Fruit fly (Drosophila melanogaster) whole organism, larva: ENCODE data around the gene Hsp70Ab.

Source experiments
- noc ChIP-seq: fragments of 200-800 bp; sonication (Bioruptor generic); optimal IDR thresholded peaks from 3 replicates; lab custom pipeline; 2019; ENCODE audit warnings: missing biosample characterization, mild to moderate bottlenecking, missing genetic modification characterization, moderate library complexity

Gene Hsp70Ab

dm6 chr3R:11964000-11964399 lies 5.7 kb downstream of the Hsp70Ab start:
- no peak for TF ChIP-seq noc

- TF ChIP-seq noc = no peak
Observed at dm6 chr3R:11967262-11968029, 9.1 kb downstream of the Hsp70Ab start, which contains the start of the genes CG12213 and GC1. Gene CG12213 (minus strand): TSS chr3R:11967691. Gene GC1 (plus strand): TSS chr3R:11967708.

DNA sequence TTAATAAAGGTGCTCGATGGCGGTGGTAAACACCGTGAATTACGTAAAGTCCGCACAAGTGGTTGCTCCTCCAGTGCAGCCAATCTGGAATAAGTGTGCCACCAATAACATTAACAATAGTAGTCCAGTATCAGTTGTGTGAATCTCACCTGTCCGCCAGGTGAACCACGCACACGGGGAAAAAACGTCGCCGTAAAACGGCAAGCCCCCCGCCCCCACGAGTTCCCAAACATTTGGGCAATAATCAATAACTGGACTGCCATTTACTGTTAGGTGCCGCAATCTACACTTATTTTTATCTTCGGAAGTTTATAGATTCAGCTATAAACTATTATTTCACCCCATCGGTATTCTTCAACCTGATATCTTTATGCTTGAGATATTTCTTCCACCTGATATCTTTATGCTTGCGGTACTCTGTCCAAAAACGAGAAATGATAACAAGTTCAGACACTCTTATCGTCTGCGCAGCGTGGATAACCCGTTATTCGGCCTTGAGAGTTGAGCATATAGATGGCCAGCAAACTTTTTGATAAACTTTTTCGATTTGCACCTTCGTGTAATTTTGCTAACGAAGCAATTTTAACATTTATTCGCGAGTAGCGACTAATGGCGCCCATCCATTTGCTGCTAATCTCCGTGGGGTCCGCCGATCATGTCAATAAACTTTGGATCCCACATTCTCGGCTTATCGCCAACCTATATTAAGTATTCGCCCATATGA lies 9.9 kb downstream of the Hsp70Ab start:
- peak; percentile 15 for TF ChIP-seq noc

DNA sequence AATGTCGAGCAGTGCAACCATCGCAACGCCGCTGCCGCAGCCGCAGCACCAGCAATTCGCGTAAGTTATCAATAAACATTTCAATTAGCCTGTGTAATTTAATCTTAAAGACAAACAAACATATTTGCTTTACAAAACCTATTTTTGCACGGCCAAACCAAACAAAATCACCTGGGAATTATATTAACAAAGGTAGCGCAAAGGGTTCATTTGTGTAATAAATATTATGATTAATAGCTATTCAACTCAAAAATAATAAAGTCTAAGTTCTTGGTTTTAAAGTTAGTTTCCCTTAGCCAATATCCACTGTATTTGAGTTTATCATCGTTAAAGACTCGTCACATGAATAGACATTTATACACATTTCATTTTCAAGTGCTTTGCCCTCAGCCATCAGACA lies 10.9 kb downstream of the Hsp70Ab start:
- TF ChIP-seq noc = peak; percentile 35

dm6 chr3R:11971394-11971793 lies 13.1 kb downstream of the Hsp70Ab start, which contains the start of gene GC2:
Gene GC2 (plus strand): TSS chr3R:11971694.
- TF ChIP-seq noc = no peak

- TF ChIP-seq noc = no peak
Observed at dm6 chr3R:11973826-11974225, 15.5 kb downstream of the Hsp70Ab start.

- TF ChIP-seq noc = no peak
Observed at dm6 chr3R:11974631-11975030, 16.3 kb downstream of the Hsp70Ab start, which contains the start of gene Tango9. Gene Tango9 (minus strand): TSS chr3R:11974910.

DNA sequence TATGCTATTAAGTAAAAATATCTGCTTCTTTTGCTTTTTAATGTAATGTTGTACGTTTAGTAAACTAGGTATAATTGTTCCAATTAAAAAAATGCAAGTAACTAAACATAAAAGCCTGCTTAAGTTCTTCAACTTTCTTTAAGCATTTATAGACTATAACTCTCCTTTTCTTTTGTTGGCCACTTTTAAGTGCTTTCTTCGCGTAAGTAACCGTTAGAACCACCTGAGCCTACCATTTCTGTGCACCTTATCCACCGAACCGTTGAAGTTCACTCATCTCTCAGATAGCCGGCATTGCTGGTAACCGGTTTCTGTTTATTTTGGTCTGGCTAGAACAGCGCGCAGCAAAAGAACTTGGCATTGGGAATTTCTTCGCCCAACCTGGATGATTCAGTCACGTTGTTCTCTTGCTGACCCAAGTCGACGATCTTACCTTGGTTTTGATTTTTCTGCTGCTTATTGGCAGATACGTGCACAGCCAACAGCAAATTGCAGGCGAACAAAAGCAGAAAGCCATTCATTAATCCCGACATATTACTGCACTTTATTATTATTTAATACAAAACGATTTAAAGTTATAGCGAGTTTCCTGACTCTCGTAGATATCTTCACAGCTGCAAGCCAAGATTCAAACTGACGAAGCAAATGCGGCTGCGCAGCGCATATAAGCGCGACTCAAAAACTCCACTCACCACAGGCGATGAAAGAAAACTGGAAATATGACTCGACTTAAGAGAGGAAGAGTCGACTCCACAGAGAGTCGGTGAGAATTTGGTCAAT lies 18.4 kb downstream of the Hsp70Ab start, which contains the start of gene CG10005:
CG10005 (minus strand) TSS at position 642 of the 780 bp plus-strand sequence.
- no peak for TF ChIP-seq noc

DNA sequence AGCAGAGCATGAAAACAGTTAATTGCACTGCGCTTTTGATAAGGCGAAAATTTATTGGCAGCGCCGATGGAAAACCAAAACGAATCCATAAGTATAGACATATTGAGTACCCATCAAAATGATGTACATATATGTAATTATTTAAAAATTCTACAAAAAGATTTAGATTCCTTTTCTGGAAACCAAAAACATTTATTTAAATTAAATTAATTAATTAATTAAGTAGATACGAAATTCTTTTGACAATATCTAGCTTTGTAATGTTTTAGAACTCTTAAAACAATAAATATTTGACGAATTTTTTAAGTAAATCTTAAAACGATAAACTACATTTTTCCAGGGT lies 19.0 kb downstream of the Hsp70Ab start:
- no peak for TF ChIP-seq noc

- no peak for TF ChIP-seq noc
Observed at dm6 chr3R:11978278-11978677, 19.9 kb downstream of the Hsp70Ab start.

- TF ChIP-seq noc = no peak
Observed at dm6 chr3R:11979879-11980571, 21.7 kb downstream of the Hsp70Ab start, which contains the start of gene CG18547. Gene CG18547 (minus strand): TSS chr3R:11980390.

DNA sequence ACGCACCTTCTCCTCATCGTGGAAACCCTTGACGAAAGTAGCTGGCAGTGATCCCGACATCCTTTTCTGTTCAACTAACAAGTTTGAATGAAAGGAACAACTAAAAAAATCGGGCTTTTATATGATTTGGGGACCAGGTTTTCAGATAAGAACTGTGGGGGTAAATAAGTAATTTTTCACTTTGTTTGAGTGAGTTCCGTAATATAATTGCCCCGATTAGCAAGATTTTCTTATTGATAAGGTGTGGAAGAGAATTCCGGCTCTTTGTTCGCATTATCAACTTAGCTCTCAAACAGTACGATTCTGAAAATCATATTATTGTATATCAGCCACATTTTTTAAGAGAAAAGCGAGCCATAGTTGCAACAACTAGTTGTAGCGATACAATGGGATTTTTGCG lies 23.6 kb downstream of the Hsp70Ab start, which contains the start of gene CG12224:
CG12224 (minus strand) TSS at position 101 of the 400 bp plus-strand sequence.
- TF ChIP-seq noc = no peak

DNA sequence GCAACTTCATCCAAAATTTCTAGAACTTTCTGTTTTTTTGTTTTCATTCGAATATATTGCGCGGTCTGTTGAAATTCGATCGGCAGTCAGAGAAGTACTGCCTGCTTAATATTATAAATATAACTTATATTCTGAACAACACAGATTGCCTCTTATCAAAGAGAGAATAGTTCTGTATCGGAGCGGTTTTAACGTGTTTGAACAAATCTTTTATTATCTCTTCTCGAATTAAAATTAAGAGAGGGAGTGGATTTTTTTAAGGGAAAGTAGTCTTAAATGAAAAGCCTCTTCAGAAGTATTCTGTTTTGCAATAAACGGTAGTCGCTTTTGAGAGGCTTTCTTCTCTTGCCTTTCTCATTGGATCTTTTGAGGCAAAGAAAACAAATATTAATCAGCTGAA lies 24.2 kb downstream of the Hsp70Ab start:
- TF ChIP-seq noc = no peak

DNA sequence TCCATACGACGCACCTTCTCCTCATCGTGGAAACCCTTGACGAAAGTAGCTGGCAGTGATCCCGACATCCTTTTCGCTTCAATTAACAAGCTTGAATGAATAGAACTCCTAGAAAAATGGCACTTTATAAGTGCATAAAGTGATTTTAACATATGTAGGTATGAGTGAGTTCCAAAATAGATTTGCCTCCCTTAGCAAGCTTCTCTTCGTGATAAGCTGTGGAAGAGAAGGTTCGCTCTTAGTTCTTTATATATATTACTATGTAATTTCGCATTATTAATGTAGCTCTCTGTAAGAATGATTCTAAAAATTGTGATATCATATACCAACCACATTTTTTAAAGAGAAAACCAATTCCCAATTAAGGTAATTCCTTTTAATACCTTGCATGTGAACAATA lies 26.1 kb downstream of the Hsp70Ab start, which contains the start of gene CG3397:
CG3397 (minus strand) TSS at position 101 of the 400 bp plus-strand sequence.
- no peak for TF ChIP-seq noc

dm6 chr3R:11984862-11985261 lies 26.5 kb downstream of the Hsp70Ab start:
- TF ChIP-seq noc = no peak

- TF ChIP-seq noc = no peak
Observed at dm6 chr3R:11989206-11989605, 30.9 kb downstream of the Hsp70Ab start.
